Fruit fly (Drosophila melanogaster) whole organism, wandering third instar larva: ENCODE measurements around the gene CG33966.

Experiments
- Abd-B ChIP-seq: fragments of >200 bp; optimal IDR thresholded peaks from 2 replicates; lab custom pipeline; 2017; ENCODE audit warnings: missing biosample characterization, missing genetic modification characterization
- CG32264 ChIP-seq: fragments of 200-800 bp; sonication (Bioruptor generic); optimal IDR thresholded peaks from 2 replicates; lab custom pipeline; 2016; ENCODE audit warnings: missing biosample characterization, missing genetic modification characterization
- CG9705 ChIP-seq: fragments of 200-800 bp; sonication (Bioruptor generic); optimal IDR thresholded peaks from 2 replicates; lab custom pipeline; 2018; ENCODE audit warnings: missing biosample characterization, mild to moderate bottlenecking, missing genetic modification characterization
- CrebA ChIP-seq: fragments of 200-800 bp; sonication (Bioruptor generic); optimal IDR thresholded peaks from 2 replicates; lab custom pipeline; 2016; ENCODE audit warnings: missing biosample characterization, mild to moderate bottlenecking, missing genetic modification characterization, borderline replicate concordance
- Dfd ChIP-seq: fragments of >200 bp; optimal IDR thresholded peaks from 2 replicates; lab custom pipeline; 2017; ENCODE audit warnings: missing biosample characterization, missing genetic modification characterization
- Dif ChIP-seq: fragments of 200-275, 200-300 bp; sonication (Bioruptor generic); optimal IDR thresholded peaks from 2 replicates; lab custom pipeline; 2018; ENCODE audit warnings: missing biosample characterization, missing genetic modification characterization; ENCODE audit not compliant: partially characterized antibody
- Hnf4 ChIP-seq: fragments of 200-800 bp; sonication (Bioruptor generic); optimal IDR thresholded peaks from 2 replicates; lab custom pipeline; 2016; ENCODE audit warnings: missing biosample characterization, mild to moderate bottlenecking, missing genetic modification characterization
- Hr78 ChIP-seq: fragments of >200 bp; optimal IDR thresholded peaks from 2 replicates; lab custom pipeline; 2017; ENCODE audit warnings: missing biosample characterization, missing genetic modification characterization
- Hr83 ChIP-seq: fragments of 200-300 bp; sonication (Bioruptor generic); optimal IDR thresholded peaks from 2 replicates; lab custom pipeline; 2016; ENCODE audit warnings: missing biosample characterization, mild to moderate bottlenecking, missing genetic modification characterization, moderate library complexity; ENCODE audit not compliant: poor library complexity, severe bottlenecking
- Jra ChIP-seq: sonication (Bioruptor generic); optimal IDR thresholded peaks from 2 replicates; lab custom pipeline; 2016; ENCODE audit warnings: missing biosample characterization, missing genetic modification characterization
- Mio ChIP-seq: sonication (Bioruptor generic); optimal IDR thresholded peaks from 2 replicates; lab custom pipeline; 2016; ENCODE audit warnings: missing biosample characterization, missing genetic modification characterization
- Myc ChIP-seq: fragments of >200 bp; optimal IDR thresholded peaks from 2 replicates; lab custom pipeline; 2017
- N ChIP-seq: fragments of >200 bp; optimal IDR thresholded peaks from 2 replicates; lab custom pipeline; 2018; ENCODE audit warnings: missing biosample characterization, missing external identifiers, missing genetic modification characterization
- OdsH ChIP-seq: fragments of 200-800 bp; sonication (Bioruptor generic); optimal IDR thresholded peaks from 2 replicates; lab custom pipeline; 2016; ENCODE audit warnings: missing biosample characterization, mild to moderate bottlenecking, missing genetic modification characterization
- Rel ChIP-seq, 2 experiments: fragments of 200-800 bp; sonication (Bioruptor generic) in 1 of 2; optimal IDR thresholded peaks; 2 replicates in 1 of 2; 3 replicates in 1 of 2; lab custom pipeline; 2016 to 2019; ENCODE audit warnings: mild to moderate bottlenecking in 2 of 2, missing biosample characterization in 2 of 2, missing genetic modification characterization in 2 of 2, moderate library complexity in 1 of 2
- Vsx2 ChIP-seq: fragments of 200-300, 225-300 bp; sonication (Bioruptor generic); optimal IDR thresholded peaks from 2 replicates; lab custom pipeline; 2018; ENCODE audit warnings: missing biosample characterization, missing genetic modification characterization; ENCODE audit not compliant: partially characterized antibody
- br ChIP-seq: fragments of 200-800 bp; sonication (Bioruptor generic); optimal IDR thresholded peaks from 2 replicates; lab custom pipeline; 2016; ENCODE audit warnings: missing biosample characterization, missing genetic modification characterization
- brk ChIP-seq: fragments of 200-800 bp; sonication (Bioruptor generic); optimal IDR thresholded peaks from 2 replicates; lab custom pipeline; 2016; ENCODE audit warnings: missing biosample characterization, mild to moderate bottlenecking, missing genetic modification characterization
- dl ChIP-seq, 2 experiments: fragments of 175-275, 200-275 bp in 1 of 2; fragments of 200-275 bp in 1 of 2; sonication (Bioruptor generic); optimal IDR thresholded peaks; lab custom pipeline; 2018; ENCODE audit warnings: mild to moderate bottlenecking in 2 of 2, missing biosample characterization in 2 of 2, missing genetic modification characterization in 2 of 2, moderate library complexity in 2 of 2; ENCODE audit not compliant: partially characterized antibody in 2 of 2, insufficient read depth in 1 of 2
- dmrt93B ChIP-seq: fragments of 200-800 bp; sonication (Bioruptor generic); optimal IDR thresholded peaks from 2 replicates; lab custom pipeline; 2018; ENCODE audit warnings: missing biosample characterization, mild to moderate bottlenecking, missing genetic modification characterization
- dsf ChIP-seq: sonication (Bioruptor generic); optimal IDR thresholded peaks from 2 replicates; lab custom pipeline; 2016; ENCODE audit warnings: missing biosample characterization, missing genetic modification characterization, borderline replicate concordance
- ey ChIP-seq: fragments of 200-800 bp; sonication (Bioruptor generic); optimal IDR thresholded peaks from 2 replicates; lab custom pipeline; 2016; ENCODE audit warnings: missing biosample characterization, missing genetic modification characterization
- fru ChIP-seq: fragments of 200-800 bp; sonication (Bioruptor generic); optimal IDR thresholded peaks from 3 replicates; lab custom pipeline; 2016; ENCODE audit warnings: missing biosample characterization, mild to moderate bottlenecking, missing genetic modification characterization
- h ChIP-seq: fragments of 200-800 bp; sonication (Bioruptor generic); optimal IDR thresholded peaks from 3 replicates; lab custom pipeline; 2016; ENCODE audit warnings: missing biosample characterization, mild to moderate bottlenecking, missing genetic modification characterization
- jim ChIP-seq: fragments of 175-275, 200-325 bp; sonication (Bioruptor generic); optimal IDR thresholded peaks from 2 replicates; lab custom pipeline; 2016; ENCODE audit warnings: missing biosample characterization, mild to moderate bottlenecking, missing genetic modification characterization
- psq ChIP-seq: fragments of 200-800 bp; sonication (Bioruptor generic); optimal IDR thresholded peaks from 3 replicates; lab custom pipeline; 2017; ENCODE audit warnings: missing biosample characterization, mild to moderate bottlenecking, missing genetic modification characterization, moderate library complexity
- sv ChIP-seq: fragments of 200-800 bp; sonication (Bioruptor generic); optimal IDR thresholded peaks from 3 replicates; lab custom pipeline; 2016; ENCODE audit warnings: missing biosample characterization, missing genetic modification characterization
- tai ChIP-seq: sonication (Bioruptor generic); optimal IDR thresholded peaks from 2 replicates; lab custom pipeline; 2016; ENCODE audit warnings: missing biosample characterization, missing genetic modification characterization
- usp ChIP-seq: fragments of >200 bp; optimal IDR thresholded peaks from 2 replicates; lab custom pipeline; 2017; ENCODE audit warnings: missing biosample characterization, missing genetic modification characterization
- woc ChIP-seq: sonication (Bioruptor generic); optimal IDR thresholded peaks from 2 replicates; lab custom pipeline; 2016; ENCODE audit warnings: missing biosample characterization, mild to moderate bottlenecking, missing genetic modification characterization

CG33966 gene

dm6 chr3L:1206682-1207421 is 27.1 kb upstream of the CG33966 start, which contains the start of gene LysB:
Gene LysB, plus strand, starts transcription at chr3L:1207371.
- TF ChIP-seq Jra (GFP tag; lab: Kevin White, UChicago) (no peak), OdsH (no peak), Vsx2 (GFP tag; lab: Kevin White, UChicago) (peak; percentile 86), Dif (GFP tag; lab: Kevin White, UChicago) (peak; percentile 96), dl (GFP tag; optimal IDR thresholded peaks at IDR 0.05; lab: Kevin White, UChicago; ENCODE audit: insufficient read depth in 1 of 2, partially characterized antibody in 2 of 2) (peak; percentile 64 to 80), Rel (GFP tag; optimal IDR thresholded peaks at IDR 0.05; lab: Kevin White, UChicago) (no peak), Rel (tag; optimal IDR thresholded peaks at IDR 0.05; lab: Kevin White, UChicago) (peak; percentile 18), tai (GFP tag; lab: Kevin White, UChicago) (no peak), Myc (lab: Kevin White, UChicago) (peak; percentile 85), N (peak; percentile 11), sv (GFP tag; lab: Kevin White, UChicago) (no peak)

dm6 chr3L:1208206-1208605 is 25.7 kb upstream of the CG33966 start:
- TF ChIP-seq tai (GFP tag; lab: Kevin White, UChicago) (no peak), Dif (GFP tag; lab: Kevin White, UChicago) (peak; percentile 36), dsf (GFP tag; lab: Kevin White, UChicago) (no peak), br (GFP tag; lab: Kevin White, UChicago) (no peak), N (no peak), Jra (GFP tag; lab: Kevin White, UChicago) (no peak), dl (GFP tag; optimal IDR thresholded peaks at IDR 0.05; lab: Kevin White, UChicago; ENCODE audit: insufficient read depth in 1 of 2, partially characterized antibody in 2 of 2) (peak in 1 of 2 experiments; percentile 1), Vsx2 (GFP tag; lab: Kevin White, UChicago) (no peak), ey (GFP tag; lab: Kevin White, UChicago) (no peak), usp (no peak), Myc (lab: Kevin White, UChicago) (no peak), Hnf4 (GFP tag; lab: Kevin White, UChicago) (no peak), Hr78 (no peak), Hr83 (GFP tag; lab: Kevin White, UChicago) (no peak), sv (GFP tag; lab: Kevin White, UChicago) (no peak)
- TF ChIP-seq, all 38 proteins: peak for 2

dm6 chr3L:1211096-1211495 is 22.8 kb upstream of the CG33966 start, which contains the start of gene LysD:
Gene LysD, minus strand, starts transcription at chr3L:1211196.
- no peak for TF ChIP-seq dl (GFP tag; optimal IDR thresholded peaks at IDR 0.05; lab: Kevin White, UChicago; ENCODE audit: insufficient read depth in 1 of 2, partially characterized antibody in 2 of 2)
- no peak for TF ChIP-seq psq (GFP tag; lab: Kevin White, UChicago)
- no peak for TF ChIP-seq Hr83 (GFP tag; lab: Kevin White, UChicago)

- TF ChIP-seq CG9705 (GFP tag; lab: Kevin White, UChicago) (no peak), CrebA (GFP tag; lab: Kevin White, UChicago) (no peak), Jra (GFP tag; lab: Kevin White, UChicago) (no peak), Rel (GFP tag; optimal IDR thresholded peaks at IDR 0.05; lab: Kevin White, UChicago) (no peak), Rel (tag; optimal IDR thresholded peaks at IDR 0.05; lab: Kevin White, UChicago) (no peak), fru (GFP tag; lab: Kevin White, UChicago) (no peak)
- TF ChIP-seq, all 38 proteins: peak for 0
Observed at dm6 chr3L:1212113-1212512, 21.8 kb upstream of the CG33966 start.

DNA sequence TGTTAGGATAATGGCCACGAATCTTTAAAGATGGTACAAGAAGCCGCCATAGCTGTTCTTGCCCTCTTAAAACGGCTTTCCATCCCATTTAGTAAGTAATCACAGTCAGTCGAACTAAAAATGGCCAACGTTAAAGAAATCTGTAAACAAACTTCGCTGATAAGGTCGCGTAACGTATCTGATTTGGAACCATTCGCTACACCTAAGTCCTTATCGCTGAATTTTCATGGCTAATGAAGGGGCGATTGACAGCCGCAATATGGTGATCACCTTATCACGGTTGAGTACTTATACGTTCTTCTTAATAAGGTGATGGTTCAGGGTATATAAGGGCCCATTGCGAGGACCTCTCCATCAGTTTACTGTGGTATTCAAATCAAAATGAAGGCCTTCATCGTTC is 21.4 kb upstream of the CG33966 start, which contains the start of gene LysE:
Gene LysE, plus strand, starts transcription at position 257 of the 400 bp plus-strand sequence.
- TF ChIP-seq N (no peak), Hr78 (no peak), jim (GFP tag; lab: Kevin White, UChicago) (no peak), Myc (lab: Kevin White, UChicago) (no peak), brk (GFP tag; lab: Kevin White, UChicago) (no peak), sv (GFP tag; lab: Kevin White, UChicago) (no peak), Jra (GFP tag; lab: Kevin White, UChicago) (no peak), usp (no peak)
- TF ChIP-seq, all 38 proteins: peak for 0

DNA sequence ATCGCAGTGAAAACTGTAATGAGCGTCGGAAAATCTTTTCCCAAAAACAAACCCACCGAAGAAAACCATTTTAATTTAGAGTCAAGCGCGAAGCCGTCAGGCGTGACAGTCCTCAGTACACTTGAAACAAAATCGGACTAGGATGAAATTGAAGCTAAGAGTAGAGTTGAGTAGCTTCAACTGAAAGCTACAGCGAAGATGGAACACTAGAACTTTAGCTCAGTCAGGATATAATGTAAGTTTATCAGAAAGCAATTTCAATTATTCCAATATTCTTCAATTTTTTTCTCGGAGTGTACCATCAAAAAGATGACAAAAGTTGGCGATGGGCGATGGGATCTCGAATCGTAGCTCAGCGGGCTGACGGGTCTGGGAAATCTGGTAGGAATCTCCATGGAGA is 17.5 kb upstream of the CG33966 start:
- TF ChIP-seq CG32264 (GFP tag; lab: Kevin White, UChicago) (no peak), woc (GFP tag; lab: Kevin White, UChicago) (no peak), CrebA (GFP tag; lab: Kevin White, UChicago) (no peak), h (GFP tag; lab: Kevin White, UChicago) (no peak), Myc (lab: Kevin White, UChicago) (no peak), Hr78 (no peak), dsf (GFP tag; lab: Kevin White, UChicago) (no peak), Abd-B (no peak), OdsH (no peak), dmrt93B (no peak), usp (no peak), Rel (GFP tag; optimal IDR thresholded peaks at IDR 0.05; lab: Kevin White, UChicago) (no peak), Rel (tag; optimal IDR thresholded peaks at IDR 0.05; lab: Kevin White, UChicago) (no peak), Dif (GFP tag; lab: Kevin White, UChicago) (no peak), Jra (GFP tag; lab: Kevin White, UChicago) (no peak), Mio (GFP tag; lab: Kevin White, UChicago) (no peak), Dfd (no peak)
